Fruit fly (Drosophila melanogaster): ENCODE measurements around the gene CG5664.

The CG5664 gene

dm6 chr3L:21462860-21463259 lies 21.7 kb upstream of the CG5664 start (continued):
- TF ChIP-seq Dfd (GFP tag; optimal IDR thresholded peaks at IDR 0.05): no peak
- 0 out of 2 replicates have a peak, but pooled peaks have one; percentile 9 for TF ChIP-seq CG10959 (GFP tag; IDR thresholded peaks at IDR 0.05)
- TF ChIP-seq CG2712 (tag; optimal IDR thresholded peaks at IDR 0.05): peak; percentile 59
- TF ChIP-seq CG17802 (tag; optimal IDR thresholded peaks at IDR 0.05): no peak
- peak; percentile 10 for TF ChIP-seq trem (tag; optimal IDR thresholded peaks at IDR 0.05)
- TF ChIP-seq Dip3 (GFP tag; optimal IDR thresholded peaks at IDR 0.05): no peak
- TF ChIP-seq Jarid2 (GFP tag; optimal IDR thresholded peaks at IDR 0.05): peak; percentile 23
- TF ChIP-seq CG9215 (GFP tag; IDR thresholded peaks at IDR 0.05): no peak
- TF ChIP-seq CG16815 (GFP tag; optimal IDR thresholded peaks at IDR 0.05): peak; percentile 28
- peak; percentile 39 for TF ChIP-seq CG13775 (GFP tag; optimal IDR thresholded peaks at IDR 0.05)
- TF ChIP-seq cato (GFP tag; optimal IDR thresholded peaks at IDR 0.05; ENCODE audit: borderline replicate concordance): peak; percentile 27
- TF ChIP-seq Poxn (GFP tag; IDR thresholded peaks at IDR 0.05): no peak
- TF ChIP-seq croc (GFP tag; conservative IDR thresholded peaks at IDR 0.05): peak; percentile 17; the same call in 1 of the 3 replicates
- peak; percentile 51 for TF ChIP-seq CG7556 (GFP tag; optimal IDR thresholded peaks at IDR 0.05)
- TF ChIP-seq Optix (GFP tag; IDR thresholded peaks at IDR 0.05): no peak
- TF ChIP-seq CG3838 (GFP tag; optimal IDR thresholded peaks at IDR 0.05): no peak
- TF ChIP-seq phol (tag; optimal IDR thresholded peaks at IDR 0.05): peak; percentile 58
- peak; percentile 59 for TF ChIP-seq CG10979 (tag; optimal IDR thresholded peaks at IDR 0.05)
- no peak for TF ChIP-seq sna (GFP tag; IDR thresholded peaks at IDR 0.05; ENCODE audit: partially characterized antibody)
- TF ChIP-seq Meics (GFP tag; optimal IDR thresholded peaks at IDR 0.05): no peak
- TF ChIP-seq CG7839 (tag; optimal IDR thresholded peaks at IDR 0.05): peak; percentile 28
- no peak for TF ChIP-seq sc (optimal IDR thresholded peaks at IDR 0.05)
- peak; percentile 43 for TF ChIP-seq sc (GFP tag; optimal IDR thresholded peaks at IDR 0.05)

- TF ChIP-seq Bgb (GFP tag; IDR thresholded peaks at IDR 0.05; ENCODE audit: partially characterized antibody): 0 out of 2 replicates have a peak, but pooled peaks have one; percentile 18
- no peak for TF ChIP-seq tap (tag; optimal IDR thresholded peaks at IDR 0.05)
- TF ChIP-seq ewg (GFP tag; optimal IDR thresholded peaks at IDR 0.05): peak; percentile 48
- TF ChIP-seq Nf-YB (GFP tag; optimal IDR thresholded peaks at IDR 0.05): peak; percentile 93
- no peak for TF ChIP-seq CG7839 (tag; optimal IDR thresholded peaks at IDR 0.05)
- no peak for TF ChIP-seq CG8290 (GFP tag; optimal IDR thresholded peaks at IDR 0.05)
- TF ChIP-seq CG8290 (tag; optimal IDR thresholded peaks at IDR 0.05): no peak
- 0 out of 4 replicates have a peak, but pooled peaks have one; percentile 27 for TF ChIP-seq chinmo (GFP tag; IDR thresholded peaks at IDR 0.05; ENCODE audit: partially characterized antibody)
- TF ChIP-seq CG11560 (tag; IDR thresholded peaks at IDR 0.05): 0 out of 3 replicates have a peak, but pooled peaks have one; percentile 12
- TF ChIP-seq Nf-YC (tag; optimal IDR thresholded peaks at IDR 0.05): peak; percentile 93
- peak; percentile 3 for TF ChIP-seq Deaf1 (tag; optimal IDR thresholded peaks at IDR 0.05)
- TF ChIP-seq Med (GFP tag): peak; percentile 70
- peak; percentile 83 for TF ChIP-seq cg (GFP tag; optimal IDR thresholded peaks at IDR 0.05)
- no peak for TF ChIP-seq Opbp (GFP tag; IDR thresholded peaks at IDR 0.05; ENCODE audit: partially characterized antibody)
- TF ChIP-seq Adf1 (GFP tag; IDR thresholded peaks at IDR 0.05): peak; percentile 89
- 0 out of 2 replicates have a peak, but pooled peaks have one; percentile 13 for TF ChIP-seq amos (GFP tag; IDR thresholded peaks at IDR 0.05; ENCODE audit: partially characterized antibody)
- no peak for TF ChIP-seq CG10654 (GFP tag; optimal IDR thresholded peaks at IDR 0.05)
- TF ChIP-seq ash1 (GFP tag; optimal IDR thresholded peaks at IDR 0.05): no peak
- no peak for TF ChIP-seq CG2889 (GFP tag; IDR thresholded peaks at IDR 0.05)
- peak; percentile 50 for TF ChIP-seq sens (GFP tag)
- TF ChIP-seq kni (GFP tag; optimal IDR thresholded peaks at IDR 0.05): peak; percentile 23
- peak; percentile 39 for TF ChIP-seq Jarid2 (GFP tag; optimal IDR thresholded peaks at IDR 0.05)
- TF ChIP-seq CG12769 (tag; optimal IDR thresholded peaks at IDR 0.05): peak; percentile 26
- TF ChIP-seq CG2199 (GFP tag; IDR thresholded peaks at IDR 0.05): 0 out of 3 replicates have a peak, but pooled peaks have one; percentile 7
- TF ChIP-seq Usf (GFP tag; optimal IDR thresholded peaks at IDR 0.05): no peak
- TF ChIP-seq CG31224 (GFP tag; IDR thresholded peaks at IDR 0.05): no peak
- 0 out of 4 replicates have a peak, but pooled peaks have one; percentile 18 for TF ChIP-seq Dll (GFP tag; IDR thresholded peaks at IDR 0.05; ENCODE audit: partially characterized antibody)
- TF ChIP-seq gsb-n (tag; optimal IDR thresholded peaks at IDR 0.05): no peak
Observed at dm6 chr3L:21460149-21460873, 19.1 kb upstream of the CG5664 start.
